Worm (Caenorhabditis elegans): ENCODE measurements around the gene Y53F4B.7.

The Y53F4B.7 gene

DNA sequence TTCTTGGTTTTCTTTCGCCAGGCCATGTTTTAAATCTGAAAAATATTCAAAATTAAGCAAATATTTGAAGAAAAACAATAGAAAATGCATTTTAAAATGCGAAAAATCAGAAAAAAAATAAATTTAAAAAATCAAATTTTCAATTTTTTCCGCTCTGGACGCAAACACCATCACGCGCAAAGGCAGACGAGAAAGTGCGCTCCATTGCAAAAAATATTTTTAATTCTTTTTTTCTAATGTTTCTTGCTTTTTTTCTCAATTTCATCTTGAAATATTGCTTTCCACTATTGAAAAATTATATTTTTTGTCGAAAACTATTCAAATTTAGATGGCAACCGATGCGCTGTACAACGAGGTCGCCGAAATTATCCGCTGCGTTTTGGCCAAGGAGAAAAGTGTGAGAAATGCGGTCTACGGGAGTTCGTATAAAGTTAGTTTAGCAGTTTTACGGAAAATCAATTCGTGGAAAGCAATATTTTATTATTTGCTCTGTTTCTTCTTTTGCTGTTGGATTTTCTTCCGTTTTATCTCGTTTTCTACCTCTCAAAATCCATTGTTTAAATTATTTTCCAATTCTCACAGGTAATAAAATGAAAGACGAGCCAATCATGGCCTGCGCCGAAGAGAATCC, 23.3 kb upstream of the Y53F4B.7 start, which contains the start of the genes pole-4, nsun-5 and metl-2 (continued):
- TF ChIP-seq ceh-20 (GFP tag; IDR thresholded peaks at IDR 0.05) (no peak), set-16 (GFP tag; IDR thresholded peaks at IDR 0.05) (no peak), unc-130 (GFP tag; optimal IDR thresholded peaks at IDR 0.05) (no peak), nhr-111 (GFP tag; optimal IDR thresholded peaks at IDR 0.05) (no peak), dmd-8 (GFP tag; IDR thresholded peaks at IDR 0.05) (no peak), ceh-82 (tag; optimal IDR thresholded peaks at IDR 0.05) (no peak), attf-4 (tag; optimal IDR thresholded peaks at IDR 0.05) (no peak), Y75B8A.6 (GFP tag; IDR thresholded peaks at IDR 0.05) (no peak), hif-1 (tag; optimal IDR thresholded peaks at IDR 0.05) (no peak), ZK546.5 (tag; optimal IDR thresholded peaks at IDR 0.05) (no peak), T26A8.4 (GFP tag; IDR thresholded peaks at IDR 0.05) (no peak), jun-1 (tag; optimal IDR thresholded peaks at IDR 0.05) (no peak), ctbp-1 (GFP tag; IDR thresholded peaks at IDR 0.05) (0 out of 2 replicates have a peak, but pooled peaks have one; percentile 15), dpl-1 (GFP tag; optimal IDR thresholded peaks at IDR 0.05) (peak; percentile 81), dmd-6 (GFP tag; IDR thresholded peaks at IDR 0.05) (no peak), nhr-48 (tag; optimal IDR thresholded peaks at IDR 0.05) (no peak), snpc-1.2 (GFP tag; IDR thresholded peaks at IDR 0.05) (no peak), ces-1 (GFP tag; optimal IDR thresholded peaks at IDR 0.05) (no peak), ztf-7 (tag; optimal IDR thresholded peaks at IDR 0.05) (no peak), F10B5.3 (tag; optimal IDR thresholded peaks at IDR 0.05) (no peak), ama-1 (optimal IDR thresholded peaks at IDR 0.05) (no peak), ceh-44 (GFP tag; IDR thresholded peaks at IDR 0.05) (no peak), nhr-77 (tag; optimal IDR thresholded peaks at IDR 0.05) (peak; percentile 74), daf-19 (GFP tag; conservative IDR thresholded peaks at IDR 0.05) (no peak), nhr-42 (GFP tag; IDR thresholded peaks at IDR 0.05) (no peak), nhr-237 (tag; optimal IDR thresholded peaks at IDR 0.05) (no peak), egl-27 (tag; optimal IDR thresholded peaks at IDR 0.05) (no peak), fos-1 (tag; optimal IDR thresholded peaks at IDR 0.05) (no peak), spr-3 (GFP tag; optimal IDR thresholded peaks at IDR 0.05) (no peak)

DNA sequence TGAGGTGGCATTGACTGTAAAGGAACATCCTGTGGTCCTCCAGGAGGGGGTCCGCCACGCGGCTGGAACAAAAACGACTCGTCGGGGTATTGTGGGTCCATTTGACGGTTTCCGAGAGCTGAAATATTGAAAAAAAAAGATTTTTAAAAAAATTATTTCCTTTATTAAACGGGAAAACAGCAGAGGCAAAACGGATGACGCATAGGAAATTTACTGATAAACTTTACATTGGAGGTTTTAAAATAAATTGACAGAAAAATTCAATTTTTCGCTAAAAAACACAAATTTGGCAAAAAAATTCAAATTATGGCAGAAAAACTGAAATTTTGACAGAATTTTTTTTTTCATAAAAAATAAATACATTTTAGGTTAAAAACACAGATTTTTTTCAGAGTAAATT, 8.8 kb upstream of the Y53F4B.7 start, which contains the start of gene Y53F4B.5:
Y53F4B.5 (minus strand) TSS at position 101 of the 400 bp plus-strand sequence.
- TF ChIP-seq tra-1 (GFP tag; IDR thresholded peaks at IDR 0.05) (no peak), attf-4 (tag; optimal IDR thresholded peaks at IDR 0.05) (no peak), lin-13 (GFP tag; optimal IDR thresholded peaks at IDR 0.05) (no peak), daf-16 (GFP tag; optimal IDR thresholded peaks at IDR 0.05) (no peak), daf-16 (tag; optimal IDR thresholded peaks at IDR 0.05) (no peak), daf-8 (GFP tag; IDR thresholded peaks at IDR 0.05) (no peak), mes-2 (tag; optimal IDR thresholded peaks at IDR 0.05; ENCODE audit: poor library complexity, severe bottlenecking) (no peak), snpc-4 (tag; optimal IDR thresholded peaks at IDR 0.05) (no peak), egl-27 (tag; optimal IDR thresholded peaks at IDR 0.05) (no peak), mdt-29 (GFP tag; IDR thresholded peaks at IDR 0.05) (no peak), F44E2.7 (GFP tag; IDR thresholded peaks at IDR 0.05) (no peak), ztf-7 (tag; optimal IDR thresholded peaks at IDR 0.05) (no peak), gei-8 (GFP tag; optimal IDR thresholded peaks at IDR 0.05) (no peak), dmd-9 (GFP tag; IDR thresholded peaks at IDR 0.05) (no peak), spr-1 (tag; optimal IDR thresholded peaks at IDR 0.05) (no peak), ZK546.5 (tag; optimal IDR thresholded peaks at IDR 0.05) (no peak), lin-1 (GFP tag; IDR thresholded peaks at IDR 0.05) (no peak), zip-2 (tag; optimal IDR thresholded peaks at IDR 0.05) (no peak)

Measured in whole organism, L4 larva.